Worm (Caenorhabditis elegans): ENCODE measurements around the gene T12B3.3.

ce11 chrIV:7388843-7389242, 13.9 kb downstream of the T12B3.3 start, which contains the start of gene mob-3:
- TF ChIP-seq mep-1 (tag; optimal IDR thresholded peaks at IDR 0.05) (no peak), blmp-1 (tag; optimal IDR thresholded peaks at IDR 0.05) (no peak), nhr-237 (tag; optimal IDR thresholded peaks at IDR 0.05) (no peak), ztf-11 (tag; optimal IDR thresholded peaks at IDR 0.05) (no peak), elt-3 (tag; optimal IDR thresholded peaks at IDR 0.05) (no peak), pha-4 (tag; optimal IDR thresholded peaks at IDR 0.05) (no peak), sptf-1 (tag; optimal IDR thresholded peaks at IDR 0.05) (no peak), elt-1 (tag; optimal IDR thresholded peaks at IDR 0.05; ENCODE audit: borderline replicate concordance, insufficient read depth) (no peak), ceh-83 (GFP tag; optimal IDR thresholded peaks at IDR 0.05) (no peak), nhr-12 (tag; optimal IDR thresholded peaks at IDR 0.05) (no peak), snpc-4 (tag; optimal IDR thresholded peaks at IDR 0.05) (no peak), ceh-39 (tag; optimal IDR thresholded peaks at IDR 0.05) (no peak), drap-1 (GFP tag; optimal IDR thresholded peaks at IDR 0.05) (no peak), unc-62 (GFP tag; optimal IDR thresholded peaks at IDR 0.05) (no peak)

Measured in whole organism, mixed stage, embryonic.